Worm (Caenorhabditis elegans) whole organism, mixed stage, embryonic: ENCODE measurements around the gene Y41E3.8.

Experiments used
- elt-1 ChIP-seq: sonication (generic microtip); optimal IDR thresholded peaks from 2 replicates; lab custom pipeline; 2017; ENCODE audit warnings: missing genetic modification characterization, mild to moderate bottlenecking, missing compliant biosample characterization, antibody characterized with exemption, moderate library complexity, borderline replicate concordance; ENCODE audit not compliant: insufficient read depth
- lin-13 ChIP-seq: fragments of 150-350 bp; optimal IDR thresholded peaks from 2 replicates; lab custom pipeline; 2014; ENCODE audit warnings: missing biosample characterization, missing genetic modification characterization
- mls-2 ChIP-seq: sonication (generic microtip); optimal IDR thresholded peaks from 2 replicates; lab custom pipeline; 2016; ENCODE audit warnings: mild to moderate bottlenecking, missing genetic modification characterization, moderate library complexity, missing compliant biosample characterization
- nhr-76 ChIP-seq: sonication (generic microtip); optimal IDR thresholded peaks from 2 replicates; lab custom pipeline; 2017; ENCODE audit warnings: missing biosample characterization, missing genetic modification characterization
- pha-4 ChIP-seq: fragments of 150-350 bp; optimal IDR thresholded peaks from 2 replicates; lab custom pipeline; 2018; ENCODE audit warnings: missing biosample characterization, missing genetic modification reagents, missing genetic modification characterization
- unc-39 ChIP-seq: fragments of 150-350 bp; optimal IDR thresholded peaks from 2 replicates; lab custom pipeline; 2014; ENCODE audit warnings: missing biosample characterization, missing genetic modification characterization
- unc-62 ChIP-seq: fragments of 150-350 bp; optimal IDR thresholded peaks from 2 replicates; lab custom pipeline; 2014; ENCODE audit warnings: missing biosample characterization, missing genetic modification reagents, missing genetic modification characterization

DNA sequence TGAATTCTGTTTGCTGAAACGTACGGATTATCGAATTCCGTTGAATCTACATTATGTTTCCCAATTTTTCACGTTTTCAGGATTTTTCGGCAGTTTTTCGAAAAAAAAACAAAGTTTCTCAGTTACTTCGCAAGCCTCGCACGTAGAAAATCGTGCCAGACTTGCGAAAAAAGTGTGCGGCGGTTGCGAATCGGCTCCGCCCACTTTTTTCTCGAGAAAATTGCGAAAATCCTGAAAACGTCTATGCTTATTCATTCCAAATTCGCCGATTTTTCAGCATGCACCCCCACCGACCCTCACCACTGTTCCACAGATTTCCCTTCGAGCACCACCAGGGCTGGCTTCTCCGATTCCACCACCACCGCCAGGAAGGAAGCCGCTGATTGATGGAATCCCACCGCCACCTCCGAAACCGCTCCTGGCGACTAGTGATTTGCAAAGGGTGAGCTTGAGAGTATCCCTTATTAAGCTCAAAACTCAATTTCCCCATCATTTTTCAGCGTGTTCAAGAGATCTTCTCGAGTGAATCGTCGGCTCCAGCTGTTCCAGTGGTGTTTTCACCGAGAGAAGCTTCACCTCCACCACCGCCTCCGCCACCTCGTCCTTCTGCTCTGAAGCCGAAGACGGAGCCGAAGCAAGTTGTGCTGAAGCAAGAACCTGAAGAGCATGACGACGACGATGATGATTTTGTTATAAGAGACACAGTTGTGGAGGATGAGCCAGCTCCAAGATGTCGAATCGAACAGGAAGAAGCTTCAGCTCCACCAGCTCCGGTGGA is 13.6 kb upstream of the Y41E3.8 start:
- no peak for TF ChIP-seq pha-4 (tag; lab: Kevin White, UChicago)
- TF ChIP-seq lin-13 (tag; lab: Kevin White, UChicago), result no peak
- no peak for TF ChIP-seq unc-39
- no peak for TF ChIP-seq elt-1 (tag; lab: Kevin White, UChicago)
- TF ChIP-seq nhr-76, result no peak
- no peak for TF ChIP-seq unc-62 (GFP tag; lab: Kevin White, UChicago)
- no peak for TF ChIP-seq mls-2
